Worm (Caenorhabditis elegans) whole organism, L4 larva: ENCODE data around the gene C06E2.2.

Experiments used
- ZK546.5 ChIP-seq, 2 experiments: sonication (generic microtip); optimal IDR thresholded peaks; 2 replicates each; lab custom pipeline; 2017; ENCODE audit warnings: missing biosample characterization in 2 of 2, missing genetic modification characterization in 2 of 2
- hlh-11 ChIP-seq: fragments of 200-800 bp; sonication (Bioruptor generic); optimal IDR thresholded peaks from 2 replicates; lab custom pipeline; 2018; ENCODE audit warnings: mild to moderate bottlenecking, missing genetic modification characterization, missing compliant biosample characterization
- nhr-10 ChIP-seq: fragments of 150-350 bp; optimal IDR thresholded peaks from 2 replicates; lab custom pipeline; 2014; ENCODE audit warnings: missing biosample characterization, missing genetic modification characterization
- snpc-4 ChIP-seq: fragments of 150-350 bp; optimal IDR thresholded peaks from 2 replicates; lab custom pipeline; 2014; ENCODE audit warnings: missing biosample characterization, missing genetic modification characterization

- TF ChIP-seq hlh-11 (tag; lab: Kevin White, UChicago), result no peak
- TF ChIP-seq ZK546.5 (tag; optimal IDR thresholded peaks at IDR 0.05; lab: Kevin White, UChicago), result no peak
- TF ChIP-seq snpc-4, result no peak
- TF ChIP-seq nhr-10 (tag; lab: Kevin White, UChicago), result no peak
These were observed 10.9 kb downstream of the C06E2.2 start for ce11 chrX:8890251-8890755.
